Worm (Caenorhabditis elegans): ENCODE data around the gene T01B7.5.

Gene T01B7.5

ce11 chrII:8716231-8716878 lies at the start of gene T01B7.5, which contains the start of gene cyn-11:
Gene T01B7.5, plus strand, starts transcription at chrII:8716828.
Gene cyn-11, minus strand, starts transcription at chrII:8716281.
- TF ChIP-seq flt-1 (GFP tag; IDR thresholded peaks at IDR 0.05) (peak; percentile 37), cog-1 (tag; optimal IDR thresholded peaks at IDR 0.05) (peak; percentile 10), ztf-29 (GFP tag; IDR thresholded peaks at IDR 0.05) (no peak), med-1 (GFP tag; optimal IDR thresholded peaks at IDR 0.05; ENCODE audit: insufficient read depth) (peak; percentile 46), ztf-23 (GFP tag; IDR thresholded peaks at IDR 0.05) (peak; percentile 81), ref-1 (GFP tag; conservative IDR thresholded peaks at IDR 0.05) (no peak), klf-2 (GFP tag; conservative IDR thresholded peaks at IDR 0.05) (no peak), T22C8.4 (GFP tag; IDR thresholded peaks at IDR 0.05) (no peak), tab-1 (GFP tag; IDR thresholded peaks at IDR 0.05) (no peak)

ce11 chrII:8668871-8669270 lies 47.8 kb upstream of the T01B7.5 start:
- TF ChIP-seq klf-2 (GFP tag; conservative IDR thresholded peaks at IDR 0.05) (no peak), med-1 (GFP tag; optimal IDR thresholded peaks at IDR 0.05; ENCODE audit: insufficient read depth) (no peak), tab-1 (GFP tag; IDR thresholded peaks at IDR 0.05) (no peak), ref-1 (GFP tag; conservative IDR thresholded peaks at IDR 0.05) (no peak), cog-1 (tag; optimal IDR thresholded peaks at IDR 0.05) (no peak), flt-1 (GFP tag; IDR thresholded peaks at IDR 0.05) (no peak), T22C8.4 (GFP tag; IDR thresholded peaks at IDR 0.05) (no peak)

- TF ChIP-seq klf-2 (GFP tag; conservative IDR thresholded peaks at IDR 0.05) (no peak), flt-1 (GFP tag; IDR thresholded peaks at IDR 0.05) (no peak), ztf-29 (GFP tag; IDR thresholded peaks at IDR 0.05) (no peak), ref-1 (GFP tag; conservative IDR thresholded peaks at IDR 0.05) (no peak), med-1 (GFP tag; optimal IDR thresholded peaks at IDR 0.05; ENCODE audit: insufficient read depth) (no peak)
Measured at ce11 chrII:8670835-8671234, 45.8 kb upstream of the T01B7.5 start.

- TF ChIP-seq ztf-23 (GFP tag; IDR thresholded peaks at IDR 0.05) (no peak), klf-2 (GFP tag; conservative IDR thresholded peaks at IDR 0.05) (no peak), flt-1 (GFP tag; IDR thresholded peaks at IDR 0.05) (no peak)
Measured at ce11 chrII:8675369-8675768, 41.3 kb upstream of the T01B7.5 start.

ce11 chrII:8679799-8680198 lies 36.8 kb upstream of the T01B7.5 start:
- TF ChIP-seq ztf-29 (GFP tag; IDR thresholded peaks at IDR 0.05) (no peak), med-1 (GFP tag; optimal IDR thresholded peaks at IDR 0.05; ENCODE audit: insufficient read depth) (no peak), ztf-23 (GFP tag; IDR thresholded peaks at IDR 0.05) (no peak), ref-1 (GFP tag; conservative IDR thresholded peaks at IDR 0.05) (no peak), tab-1 (GFP tag; IDR thresholded peaks at IDR 0.05) (no peak), cog-1 (tag; optimal IDR thresholded peaks at IDR 0.05) (no peak), T22C8.4 (GFP tag; IDR thresholded peaks at IDR 0.05) (no peak), flt-1 (GFP tag; IDR thresholded peaks at IDR 0.05) (no peak), klf-2 (GFP tag; conservative IDR thresholded peaks at IDR 0.05) (no peak)

ce11 chrII:8683933-8684332 lies 32.7 kb upstream of the T01B7.5 start:
- no peak for TF ChIP-seq T22C8.4 (GFP tag; IDR thresholded peaks at IDR 0.05)
- TF ChIP-seq ztf-23 (GFP tag; IDR thresholded peaks at IDR 0.05): no peak
- TF ChIP-seq ztf-29 (GFP tag; IDR thresholded peaks at IDR 0.05): no peak
- TF ChIP-seq flt-1 (GFP tag; IDR thresholded peaks at IDR 0.05): no peak
- no peak for TF ChIP-seq cog-1 (tag; optimal IDR thresholded peaks at IDR 0.05)
- no peak for TF ChIP-seq ref-1 (GFP tag; conservative IDR thresholded peaks at IDR 0.05)
- TF ChIP-seq med-1 (GFP tag; optimal IDR thresholded peaks at IDR 0.05; ENCODE audit: insufficient read depth): no peak
- no peak for TF ChIP-seq tab-1 (GFP tag; IDR thresholded peaks at IDR 0.05)
- TF ChIP-seq klf-2 (GFP tag; conservative IDR thresholded peaks at IDR 0.05): no peak

- TF ChIP-seq cog-1 (tag; optimal IDR thresholded peaks at IDR 0.05): no peak
- TF ChIP-seq ztf-23 (GFP tag; IDR thresholded peaks at IDR 0.05): no peak
- TF ChIP-seq ztf-29 (GFP tag; IDR thresholded peaks at IDR 0.05): no peak
- no peak for TF ChIP-seq tab-1 (GFP tag; IDR thresholded peaks at IDR 0.05)
- TF ChIP-seq klf-2 (GFP tag; conservative IDR thresholded peaks at IDR 0.05): no peak
- TF ChIP-seq ref-1 (GFP tag; conservative IDR thresholded peaks at IDR 0.05): no peak
- no peak for TF ChIP-seq T22C8.4 (GFP tag; IDR thresholded peaks at IDR 0.05)
- TF ChIP-seq med-1 (GFP tag; optimal IDR thresholded peaks at IDR 0.05; ENCODE audit: insufficient read depth): no peak
- TF ChIP-seq flt-1 (GFP tag; IDR thresholded peaks at IDR 0.05): no peak
Measured at ce11 chrII:8684824-8685223, 31.8 kb upstream of the T01B7.5 start, which contains the start of gene hgap-2. Gene hgap-2, minus strand, starts transcription at chrII:8684924.

ce11 chrII:8685623-8686022 lies 31.0 kb upstream of the T01B7.5 start, which contains the start of gene C34C6.9:
Gene C34C6.9, plus strand, starts transcription at chrII:8685923.
- no peak for TF ChIP-seq flt-1 (GFP tag; IDR thresholded peaks at IDR 0.05)
- TF ChIP-seq tab-1 (GFP tag; IDR thresholded peaks at IDR 0.05): no peak
- no peak for TF ChIP-seq T22C8.4 (GFP tag; IDR thresholded peaks at IDR 0.05)
- TF ChIP-seq ztf-29 (GFP tag; IDR thresholded peaks at IDR 0.05): no peak
- TF ChIP-seq ztf-23 (GFP tag; IDR thresholded peaks at IDR 0.05): no peak

ce11 chrII:8691344-8691960 lies 25.2 kb upstream of the T01B7.5 start, which contains the start of gene C34C6.3:
Gene C34C6.3, plus strand, starts transcription at chrII:8691910.
- TF ChIP-seq flt-1 (GFP tag; IDR thresholded peaks at IDR 0.05): no peak
- no peak for TF ChIP-seq med-1 (GFP tag; optimal IDR thresholded peaks at IDR 0.05; ENCODE audit: insufficient read depth)
- no peak for TF ChIP-seq ztf-23 (GFP tag; IDR thresholded peaks at IDR 0.05)
- TF ChIP-seq tab-1 (GFP tag; IDR thresholded peaks at IDR 0.05): no peak
- no peak for TF ChIP-seq ztf-29 (GFP tag; IDR thresholded peaks at IDR 0.05)
- no peak for TF ChIP-seq klf-2 (GFP tag; conservative IDR thresholded peaks at IDR 0.05)
- no peak for TF ChIP-seq T22C8.4 (GFP tag; IDR thresholded peaks at IDR 0.05)
- TF ChIP-seq cog-1 (tag; optimal IDR thresholded peaks at IDR 0.05): no peak
- no peak for TF ChIP-seq ref-1 (GFP tag; conservative IDR thresholded peaks at IDR 0.05)

ce11 chrII:8695783-8696182 lies 20.8 kb upstream of the T01B7.5 start, which contains the start of gene C34C6.10:
Gene C34C6.10, minus strand, starts transcription at chrII:8695883.
- TF ChIP-seq T22C8.4 (GFP tag; IDR thresholded peaks at IDR 0.05) (no peak), med-1 (GFP tag; optimal IDR thresholded peaks at IDR 0.05; ENCODE audit: insufficient read depth) (no peak), ref-1 (GFP tag; conservative IDR thresholded peaks at IDR 0.05) (no peak), flt-1 (GFP tag; IDR thresholded peaks at IDR 0.05) (no peak), tab-1 (GFP tag; IDR thresholded peaks at IDR 0.05) (no peak), ztf-29 (GFP tag; IDR thresholded peaks at IDR 0.05) (no peak), klf-2 (GFP tag; conservative IDR thresholded peaks at IDR 0.05) (no peak)
